Fruit fly (Drosophila melanogaster) whole organism, adult: ENCODE data around the gene Nemp.

ENCODE experiments used
- CG11617 ChIP-seq: fragments of 200-800 bp; sonication (Bioruptor generic); optimal IDR thresholded peaks from 2 replicates; lab custom pipeline; 2017; ENCODE audit warnings: mild to moderate bottlenecking, missing biosample characterization, missing genetic modification reagents, missing genetic modification characterization
- CG12768 ChIP-seq: fragments of 200-800 bp; sonication (Bioruptor generic); optimal IDR thresholded peaks from 2 replicates; lab custom pipeline; 2017; ENCODE audit warnings: missing biosample characterization, missing genetic modification characterization, mild to moderate bottlenecking, moderate library complexity, missing genetic modification reagents
- CG14711 ChIP-seq: fragments of 200-800 bp; sonication (Bioruptor generic); optimal IDR thresholded peaks from 2 replicates; lab custom pipeline; 2018; ENCODE audit warnings: missing biosample characterization, mild to moderate bottlenecking, missing genetic modification characterization, moderate library complexity
- CG1620 ChIP-seq: fragments of 200-800 bp; sonication (Bioruptor generic); optimal IDR thresholded peaks from 2 replicates; lab custom pipeline; 2016; ENCODE audit warnings: missing biosample characterization, missing genetic modification characterization
- CG33017 ChIP-seq: fragments of 200-800 bp; sonication (Bioruptor generic); optimal IDR thresholded peaks from 2 replicates; lab custom pipeline; 2018; ENCODE audit warnings: missing biosample characterization, mild to moderate bottlenecking, missing genetic modification characterization, moderate library complexity
- CG5204 ChIP-seq: fragments of 200-800 bp; sonication (Bioruptor generic); optimal IDR thresholded peaks from 2 replicates; lab custom pipeline; 2016; ENCODE audit warnings: missing biosample characterization, missing genetic modification characterization
- CG7045 ChIP-seq: fragments of 200-800 bp; sonication (Bioruptor generic); optimal IDR thresholded peaks from 2 replicates; lab custom pipeline; 2017; ENCODE audit warnings: missing biosample characterization, mild to moderate bottlenecking, missing genetic modification characterization
- CG7101 ChIP-seq: fragments of 200-800 bp; sonication (Bioruptor generic); optimal IDR thresholded peaks from 2 replicates; lab custom pipeline; 2018; ENCODE audit warnings: missing biosample characterization, mild to moderate bottlenecking, missing genetic modification characterization, moderate library complexity
- Clk ChIP-seq: fragments of 200-800 bp; sonication (Bioruptor generic); optimal IDR thresholded peaks from 2 replicates; lab custom pipeline; 2017; ENCODE audit warnings: missing biosample characterization, missing genetic modification characterization
- Crg-1 ChIP-seq: fragments of 200-800 bp; sonication (Bioruptor generic); optimal IDR thresholded peaks from 2 replicates; lab custom pipeline; 2016; ENCODE audit warnings: missing biosample characterization, missing genetic modification characterization
- Hr96 ChIP-seq: fragments of 200-800 bp; sonication (Bioruptor generic); optimal IDR thresholded peaks from 2 replicates; lab custom pipeline; 2016; ENCODE audit warnings: missing biosample characterization, missing genetic modification characterization
- Mnt ChIP-seq: fragments of 200-800 bp; sonication (Bioruptor generic); optimal IDR thresholded peaks from 2 replicates; lab custom pipeline; 2016; ENCODE audit warnings: missing biosample characterization, mild to moderate bottlenecking, missing genetic modification characterization
- bab1 ChIP-seq: fragments of 200-800 bp; sonication (Bioruptor generic); optimal IDR thresholded peaks from 3 replicates; lab custom pipeline; 2019; ENCODE audit warnings: missing biosample characterization, mild to moderate bottlenecking, missing genetic modification characterization, moderate library complexity
- cic ChIP-seq: fragments of 200-800 bp; sonication (Bioruptor generic); optimal IDR thresholded peaks from 2 replicates; lab custom pipeline; 2017; ENCODE audit warnings: missing biosample characterization, mild to moderate bottlenecking, missing genetic modification characterization, moderate library complexity
- cnc ChIP-seq, 2 experiments: fragments of >200 bp; optimal IDR thresholded peaks; 2 replicates each; lab custom pipeline; 2017
- kay ChIP-seq: fragments of 200-800 bp; sonication (Bioruptor generic); peaks from one replicate; lab custom pipeline; 2016; ENCODE audit warnings: missing biosample characterization, missing genetic modification characterization, borderline replicate concordance
- ovo ChIP-seq: fragments of 200-800 bp; sonication (Bioruptor generic); optimal IDR thresholded peaks from 2 replicates; lab custom pipeline; 2016; ENCODE audit warnings: missing biosample characterization, missing genetic modification characterization
- pad ChIP-seq: fragments of 200-800 bp; sonication (Bioruptor generic); optimal IDR thresholded peaks from 3 replicates; lab custom pipeline; 2017; ENCODE audit warnings: missing biosample characterization, missing genetic modification characterization, mild to moderate bottlenecking, moderate library complexity, missing genetic modification reagents
- tj ChIP-seq: fragments of 200-800 bp; sonication (Bioruptor generic); optimal IDR thresholded peaks from 3 replicates; lab custom pipeline; 2017; ENCODE audit warnings: missing biosample characterization, mild to moderate bottlenecking, missing genetic modification characterization, moderate library complexity
- toe ChIP-seq: fragments of 200-800 bp; sonication (Bioruptor generic); optimal IDR thresholded peaks from 2 replicates; lab custom pipeline; 2016; ENCODE audit warnings: missing biosample characterization, missing genetic modification characterization

Nemp gene

dm6 chrX:16637594-16638485 is 17.0 kb downstream of the Nemp start, which contains the start of gene RpS19a:
Gene RpS19a (plus strand): TSS chrX:16637894.
- TF ChIP-seq CG12768 (GFP tag; lab: Kevin White, UChicago) = peak; percentile 77
- TF ChIP-seq Clk = peak; percentile 9
- peak; percentile 70 for TF ChIP-seq CG14711 (tag; lab: Kevin White, UChicago)
- peak; percentile 88 for TF ChIP-seq ovo (GFP tag; lab: Kevin White, UChicago)
- TF ChIP-seq pad (GFP tag; lab: Kevin White, UChicago) = peak; percentile 82
- TF ChIP-seq CG33017 (tag; lab: Kevin White, UChicago) = peak; percentile 59
- TF ChIP-seq cic = no peak
- peak; percentile 65 for TF ChIP-seq CG5204 (GFP tag; lab: Kevin White, UChicago)
- peak; percentile 54 for TF ChIP-seq toe
- peak; percentile 89 for TF ChIP-seq Hr96 (GFP tag; lab: Kevin White, UChicago)
- peak; percentile 67 for TF ChIP-seq tj
- TF ChIP-seq CG7045 (GFP tag; lab: Kevin White, UChicago) = peak; percentile 58
- TF ChIP-seq kay (GFP tag; lab: Kevin White, UChicago) = no peak
- peak; percentile 94 for TF ChIP-seq CG11617 (GFP tag; lab: Kevin White, UChicago)
- peak; percentile 88 for TF ChIP-seq Crg-1 (GFP tag; lab: Kevin White, UChicago)
- peak; percentile 93 for TF ChIP-seq Mnt (GFP tag; lab: Kevin White, UChicago)
- peak; percentile 90 for TF ChIP-seq CG1620 (GFP tag; lab: Kevin White, UChicago)
- no peak for TF ChIP-seq cnc (optimal IDR thresholded peaks at IDR 0.05; lab: Kevin White, UChicago)
- TF ChIP-seq bab1 (GFP tag; lab: Kevin White, UChicago) = peak; percentile 92
- TF ChIP-seq CG7101 (tag; lab: Kevin White, UChicago) = peak; percentile 94

dm6 chrX:16637106-16637590 is 17.7 kb downstream of the Nemp start, which contains the start of gene Rok:
Gene Rok (minus strand): TSS chrX:16637414.
- TF ChIP-seq ovo (GFP tag; lab: Kevin White, UChicago) (no peak), tj (peak; percentile 41), Clk (no peak), CG12768 (GFP tag; lab: Kevin White, UChicago) (no peak), cic (peak; percentile 30)

dm6 chrX:16633181-16633957 is 21.4 kb downstream of the Nemp start:
- peak; percentile 97 for TF ChIP-seq Mnt (GFP tag; lab: Kevin White, UChicago)
- no peak for TF ChIP-seq ovo (GFP tag; lab: Kevin White, UChicago)
- peak; percentile 39 for TF ChIP-seq tj
- TF ChIP-seq pad (GFP tag; lab: Kevin White, UChicago) = peak; percentile 10
- peak; percentile 11 for TF ChIP-seq CG11617 (GFP tag; lab: Kevin White, UChicago)
- peak; percentile 96 for TF ChIP-seq CG12768 (GFP tag; lab: Kevin White, UChicago)
- no peak for TF ChIP-seq cnc (optimal IDR thresholded peaks at IDR 0.05; lab: Kevin White, UChicago)
- TF ChIP-seq toe = peak; percentile 8
- TF ChIP-seq CG1620 (GFP tag; lab: Kevin White, UChicago) = no peak
- peak; percentile 6 for TF ChIP-seq CG7045 (GFP tag; lab: Kevin White, UChicago)
- TF ChIP-seq Hr96 (GFP tag; lab: Kevin White, UChicago) = peak; percentile 29
- TF ChIP-seq Crg-1 (GFP tag; lab: Kevin White, UChicago) = no peak
- TF ChIP-seq Clk = no peak
- peak; percentile 1 for TF ChIP-seq CG33017 (tag; lab: Kevin White, UChicago)
- TF ChIP-seq CG7101 (tag; lab: Kevin White, UChicago) = no peak
- peak; percentile 78 for TF ChIP-seq cic
- TF ChIP-seq bab1 (GFP tag; lab: Kevin White, UChicago) = no peak
- no peak for TF ChIP-seq CG14711 (tag; lab: Kevin White, UChicago)
- peak; percentile 22 for TF ChIP-seq CG5204 (GFP tag; lab: Kevin White, UChicago)
- no peak for TF ChIP-seq kay (GFP tag; lab: Kevin White, UChicago)

dm6 chrX:16632135-16632534 is 22.7 kb downstream of the Nemp start, which contains the start of gene CG9777:
Gene CG9777 (minus strand): TSS chrX:16632235.
- TF ChIP-seq tj (no peak), CG12768 (GFP tag; lab: Kevin White, UChicago) (no peak), CG5204 (GFP tag; lab: Kevin White, UChicago) (no peak), Clk (no peak), Mnt (GFP tag; lab: Kevin White, UChicago) (no peak), CG14711 (tag; lab: Kevin White, UChicago) (no peak), toe (no peak), cic (no peak), CG11617 (GFP tag; lab: Kevin White, UChicago) (no peak)

dm6 chrX:16624519-16624918 is 30.3 kb downstream of the Nemp start:
- no peak for TF ChIP-seq bab1 (GFP tag; lab: Kevin White, UChicago)
- TF ChIP-seq CG11617 (GFP tag; lab: Kevin White, UChicago) = no peak
- TF ChIP-seq CG7101 (tag; lab: Kevin White, UChicago) = no peak
- no peak for TF ChIP-seq cic
- TF ChIP-seq toe = no peak
- no peak for TF ChIP-seq Hr96 (GFP tag; lab: Kevin White, UChicago)
- TF ChIP-seq CG5204 (GFP tag; lab: Kevin White, UChicago) = no peak
- no peak for TF ChIP-seq CG7045 (GFP tag; lab: Kevin White, UChicago)
- TF ChIP-seq Clk = no peak
- no peak for TF ChIP-seq Crg-1 (GFP tag; lab: Kevin White, UChicago)
- TF ChIP-seq Mnt (GFP tag; lab: Kevin White, UChicago) = no peak
- no peak for TF ChIP-seq ovo (GFP tag; lab: Kevin White, UChicago)
- no peak for TF ChIP-seq cnc (optimal IDR thresholded peaks at IDR 0.05; lab: Kevin White, UChicago)
